Worm (Caenorhabditis elegans) whole organism, L3 larva: ENCODE measurements around the gene Y38E10A.2.

ENCODE experiments used
- R02D3.7 ChIP-seq: fragments of 150-350 bp; optimal IDR thresholded peaks from 2 replicates; lab custom pipeline; 2014; ENCODE audit warnings: missing biosample characterization, missing genetic modification characterization
- ZK546.5 ChIP-seq: sonication (generic microtip); optimal IDR thresholded peaks from 2 replicates; lab custom pipeline; 2017; ENCODE audit warnings: missing biosample characterization, missing genetic modification characterization
- aly-2 ChIP-seq: fragments of 150-350 bp; optimal IDR thresholded peaks from 2 replicates; lab custom pipeline; 2014; ENCODE audit warnings: missing biosample characterization, missing genetic modification characterization
- ama-1 ChIP-seq: fragments of 150-350 bp; optimal IDR thresholded peaks from 2 replicates; lab custom pipeline; 2018
- ceh-82 ChIP-seq: fragments of 150-350 bp; optimal IDR thresholded peaks from 2 replicates; lab custom pipeline; 2014; ENCODE audit warnings: missing biosample characterization, missing genetic modification characterization
- ceh-9 ChIP-seq: sonication (generic microtip); optimal IDR thresholded peaks from 2 replicates; lab custom pipeline; 2018; ENCODE audit warnings: missing biosample characterization, missing genetic modification characterization
- daf-12 ChIP-seq: fragments of 150-350 bp; optimal IDR thresholded peaks from 2 replicates; lab custom pipeline; 2014; ENCODE audit warnings: missing biosample characterization, missing genetic modification reagents, missing genetic modification characterization
- egl-27 ChIP-seq: sonication (generic microtip); optimal IDR thresholded peaks from 4 replicates; lab custom pipeline; 2017; ENCODE audit warnings: missing biosample characterization, missing genetic modification reagents, missing genetic modification characterization
- elt-1 ChIP-seq: fragments of 150-350 bp; optimal IDR thresholded peaks from 2 replicates; lab custom pipeline; 2014; ENCODE audit warnings: missing biosample characterization, missing genetic modification characterization
- elt-3 ChIP-seq, 3 experiments: fragments of 150-350 bp in 1 of 3; sonication (generic microtip) in 2 of 3; optimal IDR thresholded peaks; 2 replicates in 2 of 3; 4 replicates in 1 of 3; lab custom pipeline; 2014 to 2017; ENCODE audit warnings: missing biosample characterization in 3 of 3, missing genetic modification characterization in 3 of 3
- eor-1 ChIP-seq, 2 experiments: fragments of 150-350 bp; optimal IDR thresholded peaks; 2 replicates each; lab custom pipeline; 2014 to 2018; ENCODE audit warnings: missing biosample characterization in 2 of 2, missing genetic modification characterization in 2 of 2
- fkh-10 ChIP-seq: sonication (generic microtip); optimal IDR thresholded peaks from 2 replicates; lab custom pipeline; 2017; ENCODE audit warnings: missing biosample characterization, missing genetic modification reagents, missing genetic modification characterization
- fkh-2 ChIP-seq: fragments of 150-350 bp; optimal IDR thresholded peaks from 2 replicates; lab custom pipeline; 2014; ENCODE audit warnings: missing biosample characterization, missing genetic modification reagents, missing genetic modification characterization
- hmg-11 ChIP-seq: sonication (generic microtip); optimal IDR thresholded peaks from 2 replicates; lab custom pipeline; 2016; ENCODE audit warnings: missing genetic modification characterization, missing compliant biosample characterization
- jun-1 ChIP-seq: fragments of 150-350 bp; optimal IDR thresholded peaks from 2 replicates; lab custom pipeline; 2014; ENCODE audit warnings: missing biosample characterization, missing genetic modification reagents, missing genetic modification characterization
- lin-15B ChIP-seq: fragments of 150-350 bp; optimal IDR thresholded peaks from 2 replicates; lab custom pipeline; 2014; ENCODE audit warnings: missing biosample characterization, missing genetic modification characterization
- lin-39 ChIP-seq: fragments of 150-350 bp; optimal IDR thresholded peaks from 2 replicates; lab custom pipeline; 2018; ENCODE audit warnings: missing biosample characterization, missing genetic modification reagents, missing genetic modification characterization
- lsy-12 ChIP-seq: sonication (generic microtip); optimal IDR thresholded peaks from 2 replicates; lab custom pipeline; 2016; ENCODE audit warnings: mild to moderate bottlenecking, missing genetic modification characterization, missing compliant biosample characterization
- mdl-1 ChIP-seq: fragments of 150-350 bp; optimal IDR thresholded peaks from 2 replicates; lab custom pipeline; 2014; ENCODE audit warnings: missing biosample characterization, missing genetic modification characterization
- nfya-1 ChIP-seq: sonication (generic microtip); optimal IDR thresholded peaks from 2 replicates; lab custom pipeline; 2017; ENCODE audit warnings: missing genetic modification characterization, mild to moderate bottlenecking, missing compliant biosample characterization, antibody characterized with exemption, moderate library complexity; ENCODE audit not compliant: insufficient read depth
- nhr-11 ChIP-seq: fragments of 150-350 bp; optimal IDR thresholded peaks from 2 replicates; lab custom pipeline; 2014; ENCODE audit warnings: missing biosample characterization, missing genetic modification characterization
- nhr-23 ChIP-seq: fragments of 150-350 bp; optimal IDR thresholded peaks from 2 replicates; lab custom pipeline; 2014; ENCODE audit warnings: missing biosample characterization, missing genetic modification reagents, missing genetic modification characterization
- nhr-25 ChIP-seq: sonication (generic microtip); optimal IDR thresholded peaks from 2 replicates; lab custom pipeline; 2017; ENCODE audit warnings: missing biosample characterization, missing genetic modification characterization
- nhr-28 ChIP-seq: fragments of 150-350 bp; optimal IDR thresholded peaks from 2 replicates; lab custom pipeline; 2014; ENCODE audit warnings: missing biosample characterization, missing genetic modification characterization
- nhr-67 ChIP-seq: fragments of 150-350 bp; optimal IDR thresholded peaks from 2 replicates; lab custom pipeline; 2014; ENCODE audit warnings: missing biosample characterization, missing genetic modification characterization
- nhr-77 ChIP-seq: fragments of 150-350 bp; optimal IDR thresholded peaks from 2 replicates; lab custom pipeline; 2014; ENCODE audit warnings: missing biosample characterization, missing genetic modification characterization
- pha-4 ChIP-seq: fragments of 150-350 bp; optimal IDR thresholded peaks from 2 replicates; lab custom pipeline; 2014; ENCODE audit warnings: missing biosample characterization, missing genetic modification reagents, missing genetic modification characterization
- pqm-1 ChIP-seq: fragments of 150-350 bp; optimal IDR thresholded peaks from 2 replicates; lab custom pipeline; 2017; ENCODE audit warnings: missing biosample characterization, missing genetic modification characterization, inconsistent platforms
- skn-1 ChIP-seq: fragments of 150-350 bp; optimal IDR thresholded peaks from 2 replicates; lab custom pipeline; 2014; ENCODE audit warnings: missing biosample characterization, missing genetic modification characterization
- snpc-4 ChIP-seq: fragments of 150-350 bp; optimal IDR thresholded peaks from 2 replicates; lab custom pipeline; 2014; ENCODE audit warnings: missing biosample characterization, missing genetic modification characterization
- tbx-2 ChIP-seq: sonication (generic microtip); optimal IDR thresholded peaks from 2 replicates; lab custom pipeline; 2016; ENCODE audit warnings: mild to moderate bottlenecking, missing genetic modification characterization, missing compliant biosample characterization
- unc-39 ChIP-seq: sonication (generic microtip); optimal IDR thresholded peaks from 4 replicates; lab custom pipeline; 2017; ENCODE audit warnings: missing biosample characterization, missing genetic modification characterization
- ztf-11 ChIP-seq: fragments of 150-350 bp; optimal IDR thresholded peaks from 2 replicates; lab custom pipeline; 2014; ENCODE audit warnings: missing biosample characterization, missing genetic modification characterization
- ztf-4 ChIP-seq: fragments of 150-350 bp; optimal IDR thresholded peaks from 2 replicates; lab custom pipeline; 2014; ENCODE audit warnings: missing biosample characterization, missing genetic modification characterization

Y38E10A.2 gene

ce11 chrII:12570523-12570922, 2.9 kb downstream of the Y38E10A.2 start, which contains the start of gene Y38E10A.1:
TSS of gene Y38E10A.1 (minus strand) at chrII:12570623.
- TF ChIP-seq ztf-4, result no peak
- TF ChIP-seq pha-4 (tag; lab: Kevin White, UChicago), result no peak
- no peak for TF ChIP-seq ZK546.5 (tag; lab: Kevin White, UChicago)
- TF ChIP-seq nhr-25 (tag; lab: Kevin White, UChicago), result no peak
- TF ChIP-seq egl-27 (tag; lab: Kevin White, UChicago), result no peak
- no peak for TF ChIP-seq tbx-2 (tag; lab: Kevin White, UChicago)
- no peak for TF ChIP-seq nhr-67 (tag; lab: Kevin White, UChicago)
- no peak for TF ChIP-seq lin-39 (tag; lab: Kevin White, UChicago)
- no peak for TF ChIP-seq nhr-11 (tag; lab: Kevin White, UChicago)
- no peak for TF ChIP-seq nfya-1 (tag; lab: Kevin White, UChicago)
- no peak for TF ChIP-seq skn-1
- no peak for TF ChIP-seq eor-1 (tag; optimal IDR thresholded peaks at IDR 0.05; lab: Kevin White, UChicago)
- no peak for TF ChIP-seq R02D3.7
- no peak for TF ChIP-seq ceh-9 (tag; lab: Kevin White, UChicago)
- no peak for TF ChIP-seq fkh-10 (GFP tag; lab: Kevin White, UChicago)
- no peak for TF ChIP-seq lin-15B
- no peak for TF ChIP-seq snpc-4 (tag; lab: Kevin White, UChicago)
- TF ChIP-seq daf-12, result no peak
- no peak for TF ChIP-seq unc-39 (tag; lab: Kevin White, UChicago)

- TF ChIP-seq nhr-23 (tag; lab: Kevin White, UChicago) (no peak), lin-39 (tag; lab: Kevin White, UChicago) (no peak), egl-27 (tag; lab: Kevin White, UChicago) (no peak)
These were observed 7.6 kb downstream of the Y38E10A.2 start, which contains the start of gene F49C5.7 for ce11 chrII:12565851-12566250. TSS of gene F49C5.7 (plus strand) at chrII:12566151.

ce11 chrII:12560210-12560609, 13.2 kb downstream of the Y38E10A.2 start, which contains the start of gene F49C5.12:
TSS of gene F49C5.12 (minus strand) at chrII:12560310.
- TF ChIP-seq ZK546.5 (tag; lab: Kevin White, UChicago) (no peak), jun-1 (no peak), nhr-28 (tag; lab: Kevin White, UChicago) (no peak), ama-1 (no peak), nhr-25 (tag; lab: Kevin White, UChicago) (no peak), snpc-4 (tag; lab: Kevin White, UChicago) (no peak), elt-1 (tag; lab: Kevin White, UChicago) (no peak), ztf-11 (tag; lab: Kevin White, UChicago) (no peak), unc-39 (tag; lab: Kevin White, UChicago) (no peak), aly-2 (tag; lab: Kevin White, UChicago) (no peak), ceh-82 (tag; lab: Kevin White, UChicago) (no peak), fkh-10 (GFP tag; lab: Kevin White, UChicago) (no peak), hmg-11 (no peak), nhr-77 (tag; lab: Kevin White, UChicago) (no peak), lsy-12 (tag; lab: Kevin White, UChicago) (no peak)

- TF ChIP-seq fkh-10 (GFP tag; lab: Kevin White, UChicago) (no peak), pqm-1 (tag; lab: Kevin White, UChicago) (no peak), nhr-77 (tag; lab: Kevin White, UChicago) (no peak), ZK546.5 (tag; lab: Kevin White, UChicago) (no peak), lin-39 (tag; lab: Kevin White, UChicago) (no peak), daf-12 (no peak), lin-15B (no peak), nhr-25 (tag; lab: Kevin White, UChicago) (no peak)
These were observed 17.9 kb downstream of the Y38E10A.2 start, which contains the start of gene F49C5.11 for ce11 chrII:12555579-12555978. TSS of gene F49C5.11 (plus strand) at chrII:12555879.

- TF ChIP-seq mdl-1 (no peak), eor-1 (tag; optimal IDR thresholded peaks at IDR 0.05; lab: Kevin White, UChicago) (no peak), ceh-9 (tag; lab: Kevin White, UChicago) (no peak), fkh-10 (GFP tag; lab: Kevin White, UChicago) (no peak), elt-1 (tag; lab: Kevin White, UChicago) (no peak), elt-3 (tag; optimal IDR thresholded peaks at IDR 0.05; lab: Kevin White, UChicago) (no peak), fkh-2 (no peak), nhr-25 (tag; lab: Kevin White, UChicago) (no peak), nhr-28 (tag; lab: Kevin White, UChicago) (no peak), tbx-2 (tag; lab: Kevin White, UChicago) (no peak)
These were observed 22.5 kb downstream of the Y38E10A.2 start for ce11 chrII:12550940-12551339.
